Fruit fly (Drosophila melanogaster) whole organism, embryonic: Measurements from ENCODE around the gene Eig71Ek.

ENCODE experiments used
- Antp ChIP-seq: fragments of 200-800 bp; sonication (Bioruptor generic); optimal IDR thresholded peaks from 3 replicates; lab custom pipeline; 2016; ENCODE audit warnings: missing biosample characterization, missing genetic modification characterization
- Atf3 ChIP-seq: fragments of 200-800 bp; sonication (Bioruptor generic); optimal IDR thresholded peaks from 3 replicates; lab custom pipeline; 2016; ENCODE audit warnings: missing biosample characterization, missing genetic modification characterization
- Blimp-1 ChIP-seq: fragments of 200-800 bp; sonication (Bioruptor generic); optimal IDR thresholded peaks from 3 replicates; lab custom pipeline; 2018; ENCODE audit warnings: missing biosample characterization, missing genetic modification characterization, mild to moderate bottlenecking, moderate library complexity, missing genetic modification reagents
- CG11504 ChIP-seq: fragments of 200-800 bp; sonication (Bioruptor generic); optimal IDR thresholded peaks from 3 replicates; lab custom pipeline; 2019; ENCODE audit warnings: missing biosample characterization, mild to moderate bottlenecking, missing genetic modification characterization, moderate library complexity
- CG11560 ChIP-seq: fragments of 200-800 bp; sonication (Bioruptor generic); IDR thresholded peaks from 3 replicates; pipeline ENCODE4 v1.3.6; 2022; ENCODE audit warnings: missing biosample characterization, missing genetic modification characterization
- CG13624 ChIP-seq: fragments of 200-800 bp; sonication (Bioruptor generic); optimal IDR thresholded peaks from 2 replicates; lab custom pipeline; 2016; ENCODE audit warnings: missing biosample characterization, missing genetic modification characterization
- CG17829 ChIP-seq: fragments of 200-800 bp; optimal IDR thresholded peaks from 2 replicates; lab custom pipeline; 2019; ENCODE audit warnings: missing biosample characterization, mild to moderate bottlenecking, missing genetic modification characterization, moderate library complexity
- CG1832 ChIP-seq: fragments of 200-800 bp; sonication (Bioruptor generic); optimal IDR thresholded peaks from 2 replicates; lab custom pipeline; 2017; ENCODE audit warnings: missing biosample characterization, mild to moderate bottlenecking, missing genetic modification characterization, inconsistent platforms
- CG2678 ChIP-seq: fragments of 200-800 bp; sonication (Bioruptor generic); optimal IDR thresholded peaks from 3 replicates; lab custom pipeline; 2019; ENCODE audit warnings: missing biosample characterization, mild to moderate bottlenecking, missing genetic modification characterization, moderate library complexity
- CG2712 ChIP-seq: fragments of 200-800 bp; optimal IDR thresholded peaks from 3 replicates; lab custom pipeline; 2019; ENCODE audit warnings: missing biosample characterization, mild to moderate bottlenecking, missing genetic modification characterization, moderate library complexity
- CG3407 ChIP-seq: fragments of 200-800 bp; sonication (Bioruptor generic); optimal IDR thresholded peaks from 2 replicates; lab custom pipeline; 2018; ENCODE audit warnings: missing biosample characterization, mild to moderate bottlenecking, missing genetic modification characterization
- CG5953 ChIP-seq: fragments of 200-800 bp; sonication (Bioruptor generic); IDR thresholded peaks from 2 replicates; pipeline ENCODE4 v1.3.6; 2022; ENCODE audit warnings: missing biosample characterization, missing genetic modification characterization
- CG6689 ChIP-seq: fragments of 200-800 bp; sonication (Bioruptor generic); IDR thresholded peaks from 2 replicates; pipeline ENCODE4 v1.3.6; 2022; ENCODE audit warnings: missing biosample characterization, missing genetic modification characterization
- CG7556 ChIP-seq: fragments of 200-800 bp; sonication (Bioruptor generic); optimal IDR thresholded peaks from 2 replicates; lab custom pipeline; 2017; ENCODE audit warnings: missing biosample characterization, mild to moderate bottlenecking, missing genetic modification characterization
- D19A ChIP-seq: fragments of 200-800 bp; optimal IDR thresholded peaks from 3 replicates; lab custom pipeline; 2019; ENCODE audit warnings: missing biosample characterization, mild to moderate bottlenecking, missing genetic modification characterization, moderate library complexity
- Dip2 ChIP-seq: fragments of 200-800 bp; sonication (Bioruptor generic); IDR thresholded peaks from 2 replicates; pipeline ENCODE4 v1.3.6; 2022; ENCODE audit warnings: missing biosample characterization, missing genetic modification characterization
- Dll ChIP-seq: fragments of 200-800 bp; sonication (Bioruptor generic); IDR thresholded peaks from 4 replicates; pipeline ENCODE4 v1.3.6; 2022; ENCODE audit warnings: missing biosample characterization, missing genetic modification characterization; ENCODE audit not compliant: partially characterized antibody
- Doc3 ChIP-seq: fragments of 200-800 bp; sonication (Bioruptor generic); IDR thresholded peaks from 3 replicates; pipeline ENCODE4 v1.3.6; 2022; ENCODE audit warnings: missing biosample characterization, missing genetic modification characterization; ENCODE audit not compliant: partially characterized antibody
- Drgx ChIP-seq: fragments of 200-800 bp; sonication (Bioruptor generic); IDR thresholded peaks from 2 replicates; pipeline ENCODE4 v1.3.6; 2022; ENCODE audit warnings: missing biosample characterization, missing genetic modification characterization
- Hr78 ChIP-seq, 2 experiments: fragments of 200-800 bp in 1 of 2; fragments of >200 bp in 1 of 2; sonication (Bioruptor generic) in 1 of 2; optimal IDR thresholded peaks; 2 replicates each; lab custom pipeline; 2017 to 2019; ENCODE audit warnings: missing biosample characterization in 2 of 2, missing genetic modification characterization in 2 of 2, mild to moderate bottlenecking in 1 of 2, moderate library complexity in 1 of 2
- Nf-YA ChIP-seq: fragments of 200-800 bp; sonication (Bioruptor generic); IDR thresholded peaks from 2 replicates; pipeline ENCODE4 v1.3.6; 2022; ENCODE audit warnings: missing biosample characterization, missing genetic modification characterization
- Sox102F ChIP-seq: fragments of 200-800 bp; sonication (Bioruptor generic); optimal IDR thresholded peaks from 2 replicates; lab custom pipeline; 2018; ENCODE audit warnings: missing biosample characterization, mild to moderate bottlenecking, missing genetic modification characterization, moderate library complexity
- ac ChIP-seq: fragments of 200-800 bp; sonication (Bioruptor generic); optimal IDR thresholded peaks from 3 replicates; lab custom pipeline; 2017; ENCODE audit warnings: missing biosample characterization, mild to moderate bottlenecking, missing genetic modification characterization
- dm ChIP-seq: fragments of 200-800 bp; sonication (Bioruptor generic); optimal IDR thresholded peaks from 3 replicates; lab custom pipeline; 2016; ENCODE audit warnings: missing biosample characterization, missing genetic modification characterization
- eve ChIP-seq, 2 experiments: fragments of >200 bp; optimal IDR thresholded peaks; 2 replicates each; lab custom pipeline; 2017; ENCODE audit warnings: missing biosample characterization in 2 of 2, missing genetic modification characterization in 2 of 2
- ftz-f1 ChIP-seq: fragments of 200-800 bp; sonication (Bioruptor generic); optimal IDR thresholded peaks from 2 replicates; lab custom pipeline; 2016; ENCODE audit warnings: missing biosample characterization, missing genetic modification characterization
- gem ChIP-seq: fragments of 200-800 bp; sonication (Bioruptor generic); optimal IDR thresholded peaks from 2 replicates; lab custom pipeline; 2019; ENCODE audit warnings: missing biosample characterization, mild to moderate bottlenecking, missing genetic modification characterization, moderate library complexity
- lov ChIP-seq, 2 experiments: fragments of 200-800 bp in 1 of 2; fragments of >200 bp in 1 of 2; sonication (Bioruptor generic) in 1 of 2; IDR thresholded peaks in 1 of 2; optimal IDR thresholded peaks in 1 of 2; 2 replicates in 1 of 2; 3 replicates in 1 of 2; pipeline versions ENCODE4 v1.3.6 to Lab custom; 2017 to 2022; ENCODE audit warnings: missing biosample characterization in 1 of 2, missing genetic modification characterization in 1 of 2
- onecut ChIP-seq: fragments of 200-800 bp; sonication (Bioruptor generic); IDR thresholded peaks from 2 replicates; pipeline ENCODE4 v1.3.6; 2022; ENCODE audit warnings: missing biosample characterization, missing genetic modification characterization
- phol ChIP-seq: fragments of 200-800 bp; sonication (Bioruptor generic); optimal IDR thresholded peaks from 3 replicates; lab custom pipeline; 2018; ENCODE audit warnings: missing biosample characterization, mild to moderate bottlenecking, missing genetic modification characterization, moderate library complexity
- pros ChIP-seq: fragments of 200-800 bp; sonication (Bioruptor generic); optimal IDR thresholded peaks from 3 replicates; lab custom pipeline; 2019; ENCODE audit warnings: missing biosample characterization, mild to moderate bottlenecking, missing genetic modification characterization, moderate library complexity
- scrt ChIP-seq: fragments of 200-800 bp; sonication (Bioruptor generic); optimal IDR thresholded peaks from 2 replicates; lab custom pipeline; 2018; ENCODE audit warnings: missing biosample characterization, mild to moderate bottlenecking, missing genetic modification characterization, moderate library complexity
- sob ChIP-seq: fragments of 200-800 bp; sonication (Bioruptor generic); IDR thresholded peaks from 2 replicates; pipeline ENCODE4 v1.3.6; 2022; ENCODE audit warnings: missing biosample characterization, missing genetic modification characterization
- wek ChIP-seq: fragments of 200-800 bp; sonication (Bioruptor generic); optimal IDR thresholded peaks from 3 replicates; lab custom pipeline; 2018; ENCODE audit warnings: missing biosample characterization, mild to moderate bottlenecking, missing genetic modification characterization, moderate library complexity
- zfh1 ChIP-seq: fragments of 200-800 bp; sonication (Bioruptor generic); IDR thresholded peaks from 3 replicates; pipeline ENCODE4 v1.3.6; 2022; ENCODE audit warnings: missing biosample characterization, missing genetic modification characterization

Eig71Ek gene

DNA sequence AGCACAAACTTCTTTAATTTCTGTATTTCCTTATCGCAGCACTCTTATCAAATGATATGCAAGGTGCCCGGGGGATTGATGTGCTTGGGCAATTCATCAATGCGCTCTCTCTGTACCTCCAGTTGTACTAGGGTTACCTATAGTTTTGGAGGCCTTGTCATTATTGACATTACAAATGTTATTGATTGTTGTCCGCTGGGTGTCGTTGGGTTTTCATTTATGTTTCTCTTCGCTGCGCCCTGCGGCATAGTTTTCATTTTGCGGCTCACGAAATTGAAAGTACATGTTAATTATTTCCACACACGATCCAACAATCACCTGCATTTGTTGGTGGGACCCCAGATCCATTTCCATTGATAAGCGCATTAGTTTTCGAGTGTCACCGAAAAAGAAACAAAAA, 45.2 kb downstream of the Eig71Ek start (continued):
- peak in 1 of 2 experiments; percentile 59 for TF ChIP-seq Hr78 (GFP tag; optimal IDR thresholded peaks at IDR 0.05; lab: Kevin White, UChicago)
- TF ChIP-seq Dip2 (GFP tag; lab: Robert Waterston, UW): no peak
- TF ChIP-seq onecut (GFP tag; lab: Robert Waterston, UW): peak; percentile 40; the same call in 1 of the 2 replicates
- TF ChIP-seq ftz-f1 (GFP tag; lab: Kevin White, UChicago): no peak
- TF ChIP-seq CG3407 (GFP tag; lab: Kevin White, UChicago): peak; percentile 45
- TF ChIP-seq Dll (GFP tag; lab: Robert Waterston, UW): no peak
- no peak for TF ChIP-seq scrt (GFP tag; lab: Kevin White, UChicago)
- peak in 1 of 2 experiments; percentile 38 for TF ChIP-seq eve (GFP tag; optimal IDR thresholded peaks at IDR 0.05; lab: Kevin White, UChicago)

DNA sequence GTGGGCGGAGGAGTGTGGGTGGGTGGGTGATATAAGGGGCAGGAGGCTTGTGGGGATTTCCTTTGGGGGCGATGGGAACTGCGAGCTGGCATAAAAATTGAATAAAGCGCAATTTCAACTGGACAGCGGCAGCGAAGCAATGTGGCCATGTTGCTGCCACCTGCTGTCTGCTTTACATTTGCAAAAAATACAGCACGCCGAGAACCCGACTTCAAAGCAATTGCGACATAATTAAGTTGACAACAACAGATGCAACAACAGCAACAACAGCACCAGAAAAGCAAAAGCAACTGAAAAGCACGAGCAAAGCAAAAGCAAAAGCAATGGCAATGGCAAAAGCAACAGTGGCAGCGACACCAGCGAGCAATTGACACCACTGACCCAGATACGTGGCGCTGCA, 47.1 kb downstream of the Eig71Ek start:
- no peak for TF ChIP-seq CG1832 (GFP tag; lab: Kevin White, UChicago)
- no peak for TF ChIP-seq ac
- TF ChIP-seq CG11560 (tag; lab: Robert Waterston, UW): 0 out of 3 replicates have a peak, but pooled peaks have one; percentile 11
- no peak for TF ChIP-seq pros (GFP tag; lab: Kevin White, UChicago)
- no peak for TF ChIP-seq CG6689 (GFP tag; lab: Robert Waterston, UW)
- TF ChIP-seq dm (GFP tag; lab: Kevin White, UChicago): no peak
- no peak for TF ChIP-seq wek (GFP tag; lab: Kevin White, UChicago)
- TF ChIP-seq sob: no peak
- no peak for TF ChIP-seq lov (optimal IDR thresholded peaks at IDR 0.05; lab: Kevin White, UChicago)
- 0 out of 3 replicates have a peak, but pooled peaks have one; percentile 55 for TF ChIP-seq lov (GFP tag; IDR thresholded peaks at IDR 0.05; lab: Robert Waterston, UW)
- no peak for TF ChIP-seq Antp (GFP tag; lab: Kevin White, UChicago)
- 0 out of 2 replicates have a peak, but pooled peaks have one; percentile 22 for TF ChIP-seq CG5953 (GFP tag; lab: Robert Waterston, UW)
- TF ChIP-seq zfh1 (GFP tag; lab: Robert Waterston, UW): 0 out of 3 replicates have a peak, but pooled peaks have one; percentile 48

DNA sequence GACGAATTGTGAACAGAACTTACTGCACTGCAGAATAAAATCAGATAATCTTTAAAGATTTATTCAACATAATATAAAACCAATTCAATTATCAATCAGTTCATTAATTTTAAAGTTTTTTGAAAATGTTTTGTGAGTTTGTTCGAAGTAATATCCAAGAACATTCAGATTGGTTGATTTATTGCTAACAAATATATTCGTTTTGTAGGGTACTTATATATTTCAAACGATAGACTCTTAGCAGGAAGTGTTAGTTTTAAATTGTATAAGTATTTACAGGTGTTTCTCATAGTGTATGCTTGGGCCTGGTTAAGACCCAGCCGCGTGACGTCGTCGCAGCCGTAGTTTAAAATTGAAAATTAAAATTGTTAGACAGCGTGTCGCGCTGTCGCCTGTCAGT, 47.5 kb downstream of the Eig71Ek start:
- TF ChIP-seq gem (tag; lab: Kevin White, UChicago) (peak; percentile 25), Blimp-1 (GFP tag; lab: Kevin White, UChicago) (peak; percentile 4), D19A (tag; lab: Kevin White, UChicago) (peak; percentile 10), Nf-YA (GFP tag; lab: Robert Waterston, UW) (no peak), Drgx (GFP tag; lab: Robert Waterston, UW) (peak; percentile 59; the same call in 1 of the 2 replicates), CG2678 (peak; percentile 35), CG2712 (tag; lab: Kevin White, UChicago) (peak; percentile 3), Sox102F (GFP tag; lab: Kevin White, UChicago) (peak; percentile 9), Atf3 (GFP tag; lab: Kevin White, UChicago) (no peak), Doc3 (GFP tag; lab: Robert Waterston, UW) (no peak), CG7556 (GFP tag; lab: Kevin White, UChicago) (peak; percentile 2), phol (peak; percentile 14), CG13624 (GFP tag; lab: Kevin White, UChicago) (no peak), CG17829 (no peak), CG11504 (tag; lab: Kevin White, UChicago) (peak; percentile 42)
- TF ChIP-seq, all 482 proteins: peak for 10
